Fruit fly (Drosophila melanogaster): ENCODE results near the gene LManII.

LManII gene

DNA sequence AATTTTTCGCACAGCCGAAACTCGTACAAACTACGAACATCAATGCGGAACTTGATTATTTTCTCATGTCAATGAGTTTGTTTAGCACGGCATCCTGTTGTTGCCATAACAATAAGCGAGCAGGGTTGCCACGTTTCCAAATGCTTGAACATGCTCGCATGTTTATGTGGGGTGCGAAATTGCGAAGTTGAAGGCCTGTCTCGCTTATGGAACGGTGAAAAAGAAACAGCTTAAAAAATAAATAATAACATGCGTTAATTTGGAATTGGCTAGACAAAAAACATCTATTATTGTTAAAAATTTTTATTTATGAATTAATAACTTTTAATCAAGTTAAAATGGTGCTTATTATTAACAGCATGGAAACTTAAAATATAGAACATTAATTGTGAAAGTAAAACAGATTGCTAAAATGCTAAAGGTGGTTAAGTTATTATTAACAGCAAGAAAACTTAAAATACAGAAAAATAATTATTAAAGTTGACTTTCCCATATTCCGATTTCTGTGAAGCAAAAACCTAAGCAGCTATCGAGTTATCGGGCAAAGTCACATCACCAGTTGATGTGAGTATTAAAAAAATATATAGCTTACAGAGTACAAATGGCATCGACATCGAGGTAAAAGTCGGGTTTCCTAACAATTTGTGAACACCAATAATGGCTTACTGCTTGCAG, 26.5 kb upstream of the LManII start, which contains the start of the genes Bug22 and TfIIB (continued):
- no peak for TF ChIP-seq CG4707 (GFP tag; optimal IDR thresholded peaks at IDR 0.05)
- no peak for TF ChIP-seq yki (optimal IDR thresholded peaks at IDR 0.05)
- peak; percentile 94 for TF ChIP-seq Ets65A (GFP tag)
- TF ChIP-seq CG13424 (tag; optimal IDR thresholded peaks at IDR 0.05) = peak; percentile 74
- TF ChIP-seq crol (GFP tag; IDR thresholded peaks at IDR 0.05) = no peak
- TF ChIP-seq pita (GFP tag; optimal IDR thresholded peaks at IDR 0.05) = no peak
- no peak for TF ChIP-seq Vsx1 (GFP tag; optimal IDR thresholded peaks at IDR 0.05)
- TF ChIP-seq MTF-1 (GFP tag; optimal IDR thresholded peaks at IDR 0.05; ENCODE audit: borderline replicate concordance) = peak; percentile 19
- peak; percentile 31 for TF ChIP-seq lbe (GFP tag; optimal IDR thresholded peaks at IDR 0.05)
- TF ChIP-seq nerfin-1 (tag; optimal IDR thresholded peaks at IDR 0.05) = peak; percentile 43
- TF ChIP-seq sc (optimal IDR thresholded peaks at IDR 0.05) = no peak
- no peak for TF ChIP-seq sc (GFP tag; optimal IDR thresholded peaks at IDR 0.05)
- no peak for TF ChIP-seq jigr1 (GFP tag; IDR thresholded peaks at IDR 0.05)
- peak; percentile 33 for TF ChIP-seq schlank (tag; optimal IDR thresholded peaks at IDR 0.05)
- peak; percentile 77 for TF ChIP-seq mam (GFP tag; optimal IDR thresholded peaks at IDR 0.05)
- no peak for TF ChIP-seq mld (GFP tag; IDR thresholded peaks at IDR 0.05; ENCODE audit: partially characterized antibody)
- TF ChIP-seq lmd (GFP tag; IDR thresholded peaks at IDR 0.05) = no peak; the same call in 1 of the 2 replicates
- no peak for TF ChIP-seq D19B (GFP tag; optimal IDR thresholded peaks at IDR 0.05)
- peak; percentile 23; the same call in 1 of the 2 replicates for TF ChIP-seq Oaz (GFP tag; IDR thresholded peaks at IDR 0.05)
- TF ChIP-seq CG12942 (GFP tag; optimal IDR thresholded peaks at IDR 0.05) = peak; percentile 71
- TF ChIP-seq CG15073 (GFP tag; optimal IDR thresholded peaks at IDR 0.05) = no peak
- no peak for TF ChIP-seq CG12071 (GFP tag; optimal IDR thresholded peaks at IDR 0.05)
- 0 out of 3 replicates have a peak, but pooled peaks have one; percentile 49 for TF ChIP-seq CG14860 (GFP tag; IDR thresholded peaks at IDR 0.05; ENCODE audit: partially characterized antibody)
- TF ChIP-seq Sin3A (optimal IDR thresholded peaks at IDR 0.05) = peak; percentile 9
- TF ChIP-seq Ptx1 (GFP tag; IDR thresholded peaks at IDR 0.05) = peak; percentile 75
- TF ChIP-seq sd (tag; optimal IDR thresholded peaks at IDR 0.05) = no peak
- peak; percentile 52 for TF ChIP-seq CG10209 (GFP tag; optimal IDR thresholded peaks at IDR 0.05)
- peak; percentile 19; the same call in 1 of the 2 replicates for TF ChIP-seq Ravus (GFP tag; IDR thresholded peaks at IDR 0.05)
- TF ChIP-seq bab2 (GFP tag; optimal IDR thresholded peaks at IDR 0.05) = peak; percentile 66
- peak; percentile 76 for TF ChIP-seq az2 (GFP tag; optimal IDR thresholded peaks at IDR 0.05)
- peak; percentile 66 for TF ChIP-seq CG17385 (GFP tag; optimal IDR thresholded peaks at IDR 0.05)
- peak; percentile 32 for TF ChIP-seq CG17912 (GFP tag; optimal IDR thresholded peaks at IDR 0.05)
- TF ChIP-seq Ada2b (GFP tag; IDR thresholded peaks at IDR 0.05) = peak; percentile 60
- no peak for TF ChIP-seq kah (GFP tag; optimal IDR thresholded peaks at IDR 0.05)
- TF ChIP-seq Fer3 (tag; optimal IDR thresholded peaks at IDR 0.05) = peak; percentile 70
- TF ChIP-seq stwl (tag; optimal IDR thresholded peaks at IDR 0.05) = peak; percentile 64
- no peak for TF ChIP-seq gcm (GFP tag; optimal IDR thresholded peaks at IDR 0.05)
- TF ChIP-seq Antp (GFP tag; optimal IDR thresholded peaks at IDR 0.05) = peak; percentile 71
- TF ChIP-seq phol (tag; optimal IDR thresholded peaks at IDR 0.05) = peak; percentile 74
- no peak for TF ChIP-seq bowl (GFP tag; IDR thresholded peaks at IDR 0.05)
- peak; percentile 8 for TF ChIP-seq Sry-β (GFP tag; optimal IDR thresholded peaks at IDR 0.05)
- TF ChIP-seq CG15514 (GFP tag; optimal IDR thresholded peaks at IDR 0.05) = peak; percentile 71
- TF ChIP-seq ro (GFP tag; IDR thresholded peaks at IDR 0.05) = no peak
- TF ChIP-seq ase (GFP tag; IDR thresholded peaks at IDR 0.05) = no peak; the same call in 2 of the 3 replicates
- TF ChIP-seq CG31365 (tag; optimal IDR thresholded peaks at IDR 0.05) = no peak
- no peak for TF ChIP-seq CG4404 (GFP tag; IDR thresholded peaks at IDR 0.05)
- peak; percentile 85 for TF ChIP-seq CG6689 (GFP tag; IDR thresholded peaks at IDR 0.05)
- no peak for TF ChIP-seq Deaf1 (tag; optimal IDR thresholded peaks at IDR 0.05)
- peak; percentile 76 for TF ChIP-seq CoRest (tag; optimal IDR thresholded peaks at IDR 0.05)
- TF ChIP-seq Mes4 (GFP tag; optimal IDR thresholded peaks at IDR 0.05) = peak; percentile 58
- peak; percentile 45; the same call in 1 of the 2 replicates for TF ChIP-seq CG32772 (GFP tag; IDR thresholded peaks at IDR 0.05)

All from whole organism, embryonic.